Worm (Caenorhabditis elegans): ENCODE measurements around the gene teg-1.

ce11 chrIII:11334346-11334745, 16.3 kb upstream of the teg-1 start:
- TF ChIP-seq mdl-1 (tag; optimal IDR thresholded peaks at IDR 0.05) (no peak), snpc-4 (tag; optimal IDR thresholded peaks at IDR 0.05) (peak; percentile 54), unc-62 (GFP tag; optimal IDR thresholded peaks at IDR 0.05) (no peak), unc-39 (tag; optimal IDR thresholded peaks at IDR 0.05) (no peak), ceh-16 (tag; optimal IDR thresholded peaks at IDR 0.05) (no peak), ceh-82 (tag; optimal IDR thresholded peaks at IDR 0.05) (no peak)

All from whole organism, L3 larva.